Fruit fly (Drosophila melanogaster) whole organism, adult: Measurements from ENCODE around the gene TrissinR.

Source experiments
- CG11617 ChIP-seq: fragments of 200-800 bp; sonication (Bioruptor generic); optimal IDR thresholded peaks from 2 replicates; lab custom pipeline; 2017; ENCODE audit warnings: mild to moderate bottlenecking, missing biosample characterization, missing genetic modification reagents, missing genetic modification characterization
- CG12768 ChIP-seq: fragments of 200-800 bp; sonication (Bioruptor generic); optimal IDR thresholded peaks from 2 replicates; lab custom pipeline; 2017; ENCODE audit warnings: missing biosample characterization, missing genetic modification characterization, mild to moderate bottlenecking, moderate library complexity, missing genetic modification reagents
- CG14711 ChIP-seq: fragments of 200-800 bp; sonication (Bioruptor generic); optimal IDR thresholded peaks from 2 replicates; lab custom pipeline; 2018; ENCODE audit warnings: missing biosample characterization, mild to moderate bottlenecking, missing genetic modification characterization, moderate library complexity
- CG1620 ChIP-seq: fragments of 200-800 bp; sonication (Bioruptor generic); optimal IDR thresholded peaks from 2 replicates; lab custom pipeline; 2016; ENCODE audit warnings: missing biosample characterization, missing genetic modification characterization
- CG33017 ChIP-seq: fragments of 200-800 bp; sonication (Bioruptor generic); optimal IDR thresholded peaks from 2 replicates; lab custom pipeline; 2018; ENCODE audit warnings: missing biosample characterization, mild to moderate bottlenecking, missing genetic modification characterization, moderate library complexity
- CG5204 ChIP-seq: fragments of 200-800 bp; sonication (Bioruptor generic); optimal IDR thresholded peaks from 2 replicates; lab custom pipeline; 2016; ENCODE audit warnings: missing biosample characterization, missing genetic modification characterization
- CG7045 ChIP-seq: fragments of 200-800 bp; sonication (Bioruptor generic); optimal IDR thresholded peaks from 2 replicates; lab custom pipeline; 2017; ENCODE audit warnings: missing biosample characterization, mild to moderate bottlenecking, missing genetic modification characterization
- CG7101 ChIP-seq: fragments of 200-800 bp; sonication (Bioruptor generic); optimal IDR thresholded peaks from 2 replicates; lab custom pipeline; 2018; ENCODE audit warnings: missing biosample characterization, mild to moderate bottlenecking, missing genetic modification characterization, moderate library complexity
- Clk ChIP-seq: fragments of 200-800 bp; sonication (Bioruptor generic); optimal IDR thresholded peaks from 2 replicates; lab custom pipeline; 2017; ENCODE audit warnings: missing biosample characterization, missing genetic modification characterization
- Crg-1 ChIP-seq: fragments of 200-800 bp; sonication (Bioruptor generic); optimal IDR thresholded peaks from 2 replicates; lab custom pipeline; 2016; ENCODE audit warnings: missing biosample characterization, missing genetic modification characterization
- Hr96 ChIP-seq: fragments of 200-800 bp; sonication (Bioruptor generic); optimal IDR thresholded peaks from 2 replicates; lab custom pipeline; 2016; ENCODE audit warnings: missing biosample characterization, missing genetic modification characterization
- Mnt ChIP-seq: fragments of 200-800 bp; sonication (Bioruptor generic); optimal IDR thresholded peaks from 2 replicates; lab custom pipeline; 2016; ENCODE audit warnings: missing biosample characterization, mild to moderate bottlenecking, missing genetic modification characterization
- bab1 ChIP-seq: fragments of 200-800 bp; sonication (Bioruptor generic); optimal IDR thresholded peaks from 3 replicates; lab custom pipeline; 2019; ENCODE audit warnings: missing biosample characterization, mild to moderate bottlenecking, missing genetic modification characterization, moderate library complexity
- cic ChIP-seq: fragments of 200-800 bp; sonication (Bioruptor generic); optimal IDR thresholded peaks from 2 replicates; lab custom pipeline; 2017; ENCODE audit warnings: missing biosample characterization, mild to moderate bottlenecking, missing genetic modification characterization, moderate library complexity
- cnc ChIP-seq, 2 experiments: fragments of >200 bp; optimal IDR thresholded peaks; 2 replicates each; lab custom pipeline; 2017
- kay ChIP-seq: fragments of 200-800 bp; sonication (Bioruptor generic); peaks from one replicate; lab custom pipeline; 2016; ENCODE audit warnings: missing biosample characterization, missing genetic modification characterization, borderline replicate concordance
- ovo ChIP-seq: fragments of 200-800 bp; sonication (Bioruptor generic); optimal IDR thresholded peaks from 2 replicates; lab custom pipeline; 2016; ENCODE audit warnings: missing biosample characterization, missing genetic modification characterization
- pad ChIP-seq: fragments of 200-800 bp; sonication (Bioruptor generic); optimal IDR thresholded peaks from 3 replicates; lab custom pipeline; 2017; ENCODE audit warnings: missing biosample characterization, missing genetic modification characterization, mild to moderate bottlenecking, moderate library complexity, missing genetic modification reagents
- tj ChIP-seq: fragments of 200-800 bp; sonication (Bioruptor generic); optimal IDR thresholded peaks from 3 replicates; lab custom pipeline; 2017; ENCODE audit warnings: missing biosample characterization, mild to moderate bottlenecking, missing genetic modification characterization, moderate library complexity
- toe ChIP-seq: fragments of 200-800 bp; sonication (Bioruptor generic); optimal IDR thresholded peaks from 2 replicates; lab custom pipeline; 2016; ENCODE audit warnings: missing biosample characterization, missing genetic modification characterization

The TrissinR gene

dm6 chr2L:5811274-5811673 is 12.5 kb upstream of the TrissinR start, which contains the start of gene CG43307:
TSS of gene CG43307 (plus strand) at chr2L:5811574.
- no peak for TF ChIP-seq cic (GFP tag; lab: Kevin White, UChicago)
- no peak for TF ChIP-seq cnc (optimal IDR thresholded peaks at IDR 0.05; lab: Kevin White, UChicago)
- no peak for TF ChIP-seq CG14711
- TF ChIP-seq CG12768 (GFP tag; lab: Kevin White, UChicago) = no peak
- TF ChIP-seq CG7101 = no peak
- no peak for TF ChIP-seq CG7045
- TF ChIP-seq Mnt (GFP tag; lab: Kevin White, UChicago) = no peak
- no peak for TF ChIP-seq bab1
- TF ChIP-seq ovo (GFP tag; lab: Kevin White, UChicago) = no peak

DNA sequence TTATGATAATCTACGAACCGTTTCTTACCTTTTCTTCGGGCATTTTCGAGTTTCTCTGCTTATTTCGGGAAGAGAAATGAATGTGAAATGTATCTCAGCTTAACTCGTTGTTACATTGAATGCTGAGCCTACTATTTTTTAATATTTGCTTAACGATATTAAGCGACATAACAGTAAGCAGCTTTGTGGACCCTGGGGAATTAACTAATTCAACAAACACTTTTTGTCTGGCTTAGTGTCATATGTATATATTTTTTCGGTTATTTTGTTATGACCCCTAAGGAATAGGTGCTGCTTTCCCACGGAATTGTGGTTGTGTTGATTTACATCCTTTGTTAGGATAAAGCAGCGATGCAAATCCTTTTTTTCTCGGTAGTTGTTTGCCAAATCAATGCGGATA is 5.5 kb upstream of the TrissinR start, which contains the start of gene COX6CL:
TSS of gene COX6CL (minus strand) at position 101 of the 400 bp plus-strand sequence.
- TF ChIP-seq toe (GFP tag; lab: Kevin White, UChicago) (no peak), CG5204 (GFP tag; lab: Kevin White, UChicago) (no peak), tj (GFP tag; lab: Kevin White, UChicago) (no peak), cic (GFP tag; lab: Kevin White, UChicago) (no peak), ovo (GFP tag; lab: Kevin White, UChicago) (no peak), kay (GFP tag; lab: Kevin White, UChicago) (no peak), CG7101 (no peak)

dm6 chr2L:5820930-5821329 is 2.9 kb upstream of the TrissinR start:
- TF ChIP-seq Clk (GFP tag; lab: Kevin White, UChicago) = no peak
- no peak for TF ChIP-seq ovo (GFP tag; lab: Kevin White, UChicago)
- TF ChIP-seq cnc (optimal IDR thresholded peaks at IDR 0.05; lab: Kevin White, UChicago) = no peak
- no peak for TF ChIP-seq CG14711
- no peak for TF ChIP-seq Hr96 (GFP tag; lab: Kevin White, UChicago)
- TF ChIP-seq CG1620 = no peak
- TF ChIP-seq Crg-1 (GFP tag; lab: Kevin White, UChicago) = no peak
- no peak for TF ChIP-seq pad
- no peak for TF ChIP-seq CG33017
- TF ChIP-seq cic (GFP tag; lab: Kevin White, UChicago) = no peak
- no peak for TF ChIP-seq toe (GFP tag; lab: Kevin White, UChicago)
- no peak for TF ChIP-seq bab1
- TF ChIP-seq CG11617 (GFP tag; lab: Kevin White, UChicago) = no peak
- no peak for TF ChIP-seq CG7101
- TF ChIP-seq CG5204 (GFP tag; lab: Kevin White, UChicago) = no peak
- TF ChIP-seq kay (GFP tag; lab: Kevin White, UChicago) = no peak
- no peak for TF ChIP-seq Mnt (GFP tag; lab: Kevin White, UChicago)
- no peak for TF ChIP-seq CG7045

DNA sequence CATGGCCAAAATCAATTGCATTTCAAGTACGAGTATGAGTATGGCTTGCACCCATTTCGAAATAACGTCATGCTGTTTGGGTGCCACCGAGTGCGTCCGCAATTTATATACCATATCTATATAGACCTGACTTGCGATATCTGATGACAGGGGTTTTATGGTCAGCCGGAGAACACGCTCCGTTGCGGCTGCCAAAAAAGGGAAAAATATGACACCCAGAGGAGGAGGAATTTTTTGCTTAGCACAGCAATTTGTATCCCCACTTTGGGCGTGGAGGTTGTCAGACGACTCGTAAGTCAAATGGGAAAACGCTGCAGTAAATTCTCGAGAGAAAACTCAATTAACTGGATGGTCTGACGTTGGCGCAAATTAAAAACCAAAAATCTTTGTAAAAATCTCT is 33.0 kb downstream of the TrissinR start:
- TF ChIP-seq CG7101 = no peak
- TF ChIP-seq tj (GFP tag; lab: Kevin White, UChicago) = peak; percentile 92

dm6 chr2L:5866791-5867190 is 43.0 kb downstream of the TrissinR start:
- no peak for TF ChIP-seq CG12768 (GFP tag; lab: Kevin White, UChicago)
- TF ChIP-seq Clk (GFP tag; lab: Kevin White, UChicago) = no peak

DNA sequence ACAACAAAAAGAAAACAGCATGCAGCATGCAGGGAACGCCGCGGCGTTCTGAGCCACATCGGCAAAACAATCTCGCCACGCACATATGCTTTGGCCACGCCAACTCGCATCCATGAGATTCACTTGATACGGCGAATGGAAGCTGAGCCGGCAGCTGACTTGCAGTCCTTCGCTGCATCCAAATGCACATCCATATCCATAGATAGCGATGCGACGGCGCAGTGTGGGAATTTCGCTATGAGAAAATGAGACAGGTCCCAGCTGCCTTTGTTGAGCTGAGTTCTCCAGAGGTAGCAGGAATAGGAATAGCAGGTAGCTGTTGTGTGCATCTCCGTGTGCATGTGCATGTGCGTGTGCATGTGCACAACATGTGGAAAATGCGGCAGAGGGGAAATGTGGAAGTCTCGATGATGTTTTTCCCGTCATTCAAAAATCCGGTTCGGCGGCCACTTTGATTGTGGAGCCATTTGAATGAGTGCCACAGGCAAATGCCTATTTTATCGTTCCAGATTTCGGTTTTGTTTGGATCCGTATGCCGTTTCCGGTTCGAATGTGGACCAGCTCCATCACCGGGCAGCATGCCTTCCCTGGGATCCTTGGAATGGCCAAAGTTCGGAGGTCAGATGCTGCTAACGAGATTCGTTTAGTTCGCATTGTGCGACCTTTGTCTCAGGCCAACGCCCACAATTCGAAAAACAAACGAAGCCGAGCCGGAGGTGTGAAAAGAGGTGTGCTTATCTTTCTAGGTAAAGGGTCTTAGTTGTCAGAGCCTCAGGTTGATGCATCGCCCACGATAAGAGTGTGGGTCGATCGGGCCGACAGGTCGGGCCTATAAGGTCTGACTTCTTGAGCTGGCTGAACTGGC is 47.3 kb downstream of the TrissinR start:
- TF ChIP-seq toe (GFP tag; lab: Kevin White, UChicago) = no peak
- TF ChIP-seq bab1 = no peak
- TF ChIP-seq Crg-1 (GFP tag; lab: Kevin White, UChicago) = no peak
- TF ChIP-seq CG33017 = no peak
- TF ChIP-seq kay (GFP tag; lab: Kevin White, UChicago) = no peak
- no peak for TF ChIP-seq CG12768 (GFP tag; lab: Kevin White, UChicago)
- TF ChIP-seq Hr96 (GFP tag; lab: Kevin White, UChicago) = no peak
- TF ChIP-seq ovo (GFP tag; lab: Kevin White, UChicago) = no peak
- TF ChIP-seq pad = no peak
- no peak for TF ChIP-seq cic (GFP tag; lab: Kevin White, UChicago)
- TF ChIP-seq Clk (GFP tag; lab: Kevin White, UChicago) = no peak
- TF ChIP-seq CG1620 = no peak
- no peak for TF ChIP-seq CG11617 (GFP tag; lab: Kevin White, UChicago)
- TF ChIP-seq tj (GFP tag; lab: Kevin White, UChicago) = no peak
- no peak for TF ChIP-seq Mnt (GFP tag; lab: Kevin White, UChicago)

DNA sequence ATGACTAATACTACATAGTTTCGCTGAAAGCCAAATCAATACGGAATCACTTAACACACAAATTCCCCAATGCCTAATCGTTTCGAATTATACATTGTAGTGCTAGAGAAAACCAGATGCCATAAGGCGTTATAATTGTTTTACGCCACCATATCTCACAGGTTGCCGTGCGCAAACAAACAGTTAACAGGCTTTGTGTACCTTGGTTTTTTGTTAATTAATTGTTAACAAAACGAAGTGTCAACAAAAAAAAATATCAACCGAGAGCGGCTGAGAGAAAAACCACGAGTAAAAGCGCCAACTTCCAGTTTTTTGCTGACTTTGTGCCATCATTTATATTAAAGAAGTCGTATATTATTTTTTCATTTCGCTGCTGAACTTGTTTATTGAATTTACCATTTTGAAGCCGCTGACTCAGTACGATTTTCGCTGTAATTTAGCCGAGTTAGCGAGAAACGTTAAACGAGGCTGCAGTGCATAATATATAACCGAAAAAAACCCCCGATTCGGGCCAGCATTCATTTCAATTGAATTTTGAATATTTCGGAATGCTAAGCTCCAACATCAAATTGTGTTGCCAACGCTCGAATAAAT is 52.8 kb downstream of the TrissinR start:
- peak; percentile 28 for TF ChIP-seq pad
- TF ChIP-seq CG5204 (GFP tag; lab: Kevin White, UChicago) = peak; percentile 49
- peak; percentile 76 for TF ChIP-seq ovo (GFP tag; lab: Kevin White, UChicago)
- TF ChIP-seq CG11617 (GFP tag; lab: Kevin White, UChicago) = peak; percentile 64
- peak; percentile 70 for TF ChIP-seq kay (GFP tag; lab: Kevin White, UChicago)
- peak; percentile 43 for TF ChIP-seq Hr96 (GFP tag; lab: Kevin White, UChicago)
- TF ChIP-seq toe (GFP tag; lab: Kevin White, UChicago) = peak; percentile 32
- TF ChIP-seq CG33017 = peak; percentile 66
- peak; percentile 81 for TF ChIP-seq CG7101
- TF ChIP-seq Mnt (GFP tag; lab: Kevin White, UChicago) = peak; percentile 50
- TF ChIP-seq cnc (optimal IDR thresholded peaks at IDR 0.05; lab: Kevin White, UChicago) = no peak
- TF ChIP-seq bab1 = no peak
- peak; percentile 72 for TF ChIP-seq CG14711
- peak; percentile 54 for TF ChIP-seq CG12768 (GFP tag; lab: Kevin White, UChicago)
- peak; percentile 98 for TF ChIP-seq tj (GFP tag; lab: Kevin White, UChicago)
- TF ChIP-seq Crg-1 (GFP tag; lab: Kevin White, UChicago) = peak; percentile 72
- peak; percentile 72 for TF ChIP-seq cic (GFP tag; lab: Kevin White, UChicago)
- TF ChIP-seq Clk (GFP tag; lab: Kevin White, UChicago) = no peak
- peak; percentile 41 for TF ChIP-seq CG1620
- TF ChIP-seq CG7045 = peak; percentile 90
